Fruit fly (Drosophila melanogaster) whole organism, adult: Measurements from ENCODE around the gene CG43783.
A peak's percentile ranks its signal among the peaks of the same experiment; 100 is the strongest.

Experiments
- CG11617 ChIP-seq: fragments of 200-800 bp; sonication (Bioruptor generic); optimal IDR thresholded peaks from 2 replicates; lab custom pipeline; 2017; ENCODE audit warnings: mild to moderate bottlenecking, missing biosample characterization, missing genetic modification reagents, missing genetic modification characterization
- CG12768 ChIP-seq: fragments of 200-800 bp; sonication (Bioruptor generic); optimal IDR thresholded peaks from 2 replicates; lab custom pipeline; 2017; ENCODE audit warnings: missing biosample characterization, missing genetic modification characterization, mild to moderate bottlenecking, moderate library complexity, missing genetic modification reagents
- CG14711 ChIP-seq: fragments of 200-800 bp; sonication (Bioruptor generic); optimal IDR thresholded peaks from 2 replicates; lab custom pipeline; 2018; ENCODE audit warnings: missing biosample characterization, mild to moderate bottlenecking, missing genetic modification characterization, moderate library complexity
- CG1620 ChIP-seq: fragments of 200-800 bp; sonication (Bioruptor generic); optimal IDR thresholded peaks from 2 replicates; lab custom pipeline; 2016; ENCODE audit warnings: missing biosample characterization, missing genetic modification characterization
- CG33017 ChIP-seq: fragments of 200-800 bp; sonication (Bioruptor generic); optimal IDR thresholded peaks from 2 replicates; lab custom pipeline; 2018; ENCODE audit warnings: missing biosample characterization, mild to moderate bottlenecking, missing genetic modification characterization, moderate library complexity
- CG5204 ChIP-seq: fragments of 200-800 bp; sonication (Bioruptor generic); optimal IDR thresholded peaks from 2 replicates; lab custom pipeline; 2016; ENCODE audit warnings: missing biosample characterization, missing genetic modification characterization
- CG7045 ChIP-seq: fragments of 200-800 bp; sonication (Bioruptor generic); optimal IDR thresholded peaks from 2 replicates; lab custom pipeline; 2017; ENCODE audit warnings: missing biosample characterization, mild to moderate bottlenecking, missing genetic modification characterization
- CG7101 ChIP-seq: fragments of 200-800 bp; sonication (Bioruptor generic); optimal IDR thresholded peaks from 2 replicates; lab custom pipeline; 2018; ENCODE audit warnings: missing biosample characterization, mild to moderate bottlenecking, missing genetic modification characterization, moderate library complexity
- Clk ChIP-seq: fragments of 200-800 bp; sonication (Bioruptor generic); optimal IDR thresholded peaks from 2 replicates; lab custom pipeline; 2017; ENCODE audit warnings: missing biosample characterization, missing genetic modification characterization
- Crg-1 ChIP-seq: fragments of 200-800 bp; sonication (Bioruptor generic); optimal IDR thresholded peaks from 2 replicates; lab custom pipeline; 2016; ENCODE audit warnings: missing biosample characterization, missing genetic modification characterization
- Hr96 ChIP-seq: fragments of 200-800 bp; sonication (Bioruptor generic); optimal IDR thresholded peaks from 2 replicates; lab custom pipeline; 2016; ENCODE audit warnings: missing biosample characterization, missing genetic modification characterization
- Mnt ChIP-seq: fragments of 200-800 bp; sonication (Bioruptor generic); optimal IDR thresholded peaks from 2 replicates; lab custom pipeline; 2016; ENCODE audit warnings: missing biosample characterization, mild to moderate bottlenecking, missing genetic modification characterization
- bab1 ChIP-seq: fragments of 200-800 bp; sonication (Bioruptor generic); optimal IDR thresholded peaks from 3 replicates; lab custom pipeline; 2019; ENCODE audit warnings: missing biosample characterization, mild to moderate bottlenecking, missing genetic modification characterization, moderate library complexity
- cic ChIP-seq: fragments of 200-800 bp; sonication (Bioruptor generic); optimal IDR thresholded peaks from 2 replicates; lab custom pipeline; 2017; ENCODE audit warnings: missing biosample characterization, mild to moderate bottlenecking, missing genetic modification characterization, moderate library complexity
- cnc ChIP-seq, 2 experiments: fragments of >200 bp; optimal IDR thresholded peaks; 2 replicates each; lab custom pipeline; 2017
- kay ChIP-seq: fragments of 200-800 bp; sonication (Bioruptor generic); peaks from one replicate; lab custom pipeline; 2016; ENCODE audit warnings: missing biosample characterization, missing genetic modification characterization, borderline replicate concordance
- ovo ChIP-seq: fragments of 200-800 bp; sonication (Bioruptor generic); optimal IDR thresholded peaks from 2 replicates; lab custom pipeline; 2016; ENCODE audit warnings: missing biosample characterization, missing genetic modification characterization
- pad ChIP-seq: fragments of 200-800 bp; sonication (Bioruptor generic); optimal IDR thresholded peaks from 3 replicates; lab custom pipeline; 2017; ENCODE audit warnings: missing biosample characterization, missing genetic modification characterization, mild to moderate bottlenecking, moderate library complexity, missing genetic modification reagents
- tj ChIP-seq: fragments of 200-800 bp; sonication (Bioruptor generic); optimal IDR thresholded peaks from 3 replicates; lab custom pipeline; 2017; ENCODE audit warnings: missing biosample characterization, mild to moderate bottlenecking, missing genetic modification characterization, moderate library complexity
- toe ChIP-seq: fragments of 200-800 bp; sonication (Bioruptor generic); optimal IDR thresholded peaks from 2 replicates; lab custom pipeline; 2016; ENCODE audit warnings: missing biosample characterization, missing genetic modification characterization

CG43783 gene

DNA sequence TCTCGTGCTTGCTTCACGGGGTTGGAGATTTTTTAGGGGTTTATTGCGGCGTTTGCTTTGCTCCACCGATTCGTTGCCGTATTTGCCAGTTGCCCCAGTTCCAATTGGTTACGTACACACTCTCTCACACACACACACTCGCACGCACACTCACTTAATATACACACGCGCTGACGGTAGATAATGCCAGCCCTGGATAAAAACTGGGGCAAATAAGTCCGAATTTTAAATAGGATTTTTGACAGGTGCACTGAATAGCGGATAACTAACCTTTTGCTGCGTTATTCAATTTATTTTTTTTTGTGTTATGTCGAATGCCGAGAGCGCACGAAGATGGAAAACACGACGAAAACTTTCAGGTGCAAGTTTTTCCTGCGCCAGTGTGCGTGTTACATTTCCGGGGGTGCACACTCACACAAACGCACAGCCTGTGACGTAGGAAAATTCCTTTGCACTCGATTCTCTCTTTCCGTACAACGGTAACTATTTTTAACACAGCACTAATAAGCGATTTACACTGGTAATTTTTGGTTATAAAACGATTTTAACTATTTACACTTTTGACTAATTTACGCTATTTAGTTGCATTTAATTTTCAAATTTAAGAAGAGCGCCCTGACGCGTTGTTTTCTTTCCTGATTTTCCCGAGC is 1.4 kb downstream of the CG43783 start:
- TF ChIP-seq Crg-1 = no peak
- TF ChIP-seq CG7045 = no peak
- no peak for TF ChIP-seq Hr96 (GFP tag; lab: Kevin White, UChicago)
- no peak for TF ChIP-seq CG7101 (tag; lab: Kevin White, UChicago)
- TF ChIP-seq cic (GFP tag; lab: Kevin White, UChicago) = no peak
- no peak for TF ChIP-seq tj

DNA sequence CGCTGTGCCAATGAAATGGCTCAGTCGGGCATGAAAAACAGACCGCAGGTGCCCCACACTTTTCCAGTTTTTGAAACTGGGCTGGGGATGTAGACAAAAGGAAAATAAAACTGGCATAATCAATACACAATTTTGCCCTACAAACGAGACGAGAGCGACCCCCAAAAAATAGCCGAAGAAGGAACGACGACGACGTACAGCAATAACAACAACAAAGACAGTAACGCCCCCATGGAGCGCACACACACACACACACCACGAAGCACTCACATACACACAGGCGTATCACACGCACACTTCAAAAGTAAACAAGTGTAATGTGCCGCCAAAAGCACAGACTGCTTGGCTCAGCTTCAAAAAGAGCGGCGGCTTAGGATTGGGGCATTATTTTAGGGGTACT is 2.6 kb downstream of the CG43783 start:
- TF ChIP-seq CG14711 (tag; lab: Kevin White, UChicago) (no peak), Clk (GFP tag; lab: Kevin White, UChicago) (no peak), kay (no peak), Hr96 (GFP tag; lab: Kevin White, UChicago) (no peak), tj (no peak), cnc (optimal IDR thresholded peaks at IDR 0.05; lab: Kevin White, UChicago) (no peak), ovo (no peak), CG7045 (no peak), pad (GFP tag; lab: Kevin White, UChicago) (no peak)

DNA sequence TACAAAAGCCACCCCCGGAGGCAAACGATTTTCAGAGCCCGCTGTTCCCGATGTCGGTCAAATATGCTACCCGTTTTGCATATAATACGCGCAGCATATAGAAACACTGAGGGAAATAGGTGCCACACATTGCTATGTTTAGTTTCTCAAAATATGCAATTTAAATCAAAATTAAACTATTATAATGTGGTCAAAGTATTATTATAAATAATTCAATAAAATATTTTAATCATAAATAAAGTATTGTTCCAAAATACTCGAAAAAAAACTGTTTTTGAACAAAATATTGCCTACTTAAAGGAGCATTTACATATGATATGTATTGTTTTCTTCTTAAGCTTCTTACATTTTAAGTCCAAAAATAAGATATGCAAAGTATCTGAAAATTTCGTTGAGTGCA is 3.1 kb downstream of the CG43783 start:
- TF ChIP-seq CG33017 (tag; lab: Kevin White, UChicago) (no peak), cnc (optimal IDR thresholded peaks at IDR 0.05; lab: Kevin White, UChicago) (no peak), CG7045 (no peak), Clk (GFP tag; lab: Kevin White, UChicago) (no peak), CG7101 (tag; lab: Kevin White, UChicago) (no peak), Crg-1 (no peak), cic (GFP tag; lab: Kevin White, UChicago) (no peak), ovo (no peak), CG11617 (GFP tag; lab: Kevin White, UChicago) (no peak), bab1 (GFP tag; lab: Kevin White, UChicago) (no peak), kay (no peak), toe (GFP tag; lab: Kevin White, UChicago) (no peak), CG14711 (tag; lab: Kevin White, UChicago) (no peak), CG5204 (no peak), pad (GFP tag; lab: Kevin White, UChicago) (no peak), tj (no peak), Hr96 (GFP tag; lab: Kevin White, UChicago) (no peak), Mnt (GFP tag; lab: Kevin White, UChicago) (no peak)

DNA sequence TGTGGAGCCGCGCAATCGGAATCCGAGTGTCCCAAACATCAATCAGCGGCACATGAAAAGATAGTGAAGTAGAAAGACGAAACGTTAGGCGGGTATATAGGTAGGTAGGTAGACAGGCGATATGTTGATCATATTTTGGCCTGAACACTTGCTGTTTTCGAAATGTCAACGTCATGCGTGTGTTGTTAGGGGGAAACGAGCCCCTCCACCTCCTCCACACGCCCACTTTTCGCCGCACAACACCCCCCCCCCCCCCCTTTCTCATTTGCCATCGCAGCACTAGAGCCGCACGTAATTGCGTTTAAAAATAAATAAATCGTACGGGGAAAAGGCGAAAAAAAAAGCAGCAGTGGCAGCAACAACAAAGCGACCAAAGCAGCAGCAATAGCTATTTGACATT is 4.2 kb downstream of the CG43783 start:
- no peak for TF ChIP-seq CG7045
- TF ChIP-seq Crg-1 = no peak
- no peak for TF ChIP-seq toe (GFP tag; lab: Kevin White, UChicago)
- TF ChIP-seq CG1620 (GFP tag; lab: Kevin White, UChicago) = no peak
- TF ChIP-seq bab1 (GFP tag; lab: Kevin White, UChicago) = no peak
- no peak for TF ChIP-seq CG7101 (tag; lab: Kevin White, UChicago)
- TF ChIP-seq CG14711 (tag; lab: Kevin White, UChicago) = no peak

DNA sequence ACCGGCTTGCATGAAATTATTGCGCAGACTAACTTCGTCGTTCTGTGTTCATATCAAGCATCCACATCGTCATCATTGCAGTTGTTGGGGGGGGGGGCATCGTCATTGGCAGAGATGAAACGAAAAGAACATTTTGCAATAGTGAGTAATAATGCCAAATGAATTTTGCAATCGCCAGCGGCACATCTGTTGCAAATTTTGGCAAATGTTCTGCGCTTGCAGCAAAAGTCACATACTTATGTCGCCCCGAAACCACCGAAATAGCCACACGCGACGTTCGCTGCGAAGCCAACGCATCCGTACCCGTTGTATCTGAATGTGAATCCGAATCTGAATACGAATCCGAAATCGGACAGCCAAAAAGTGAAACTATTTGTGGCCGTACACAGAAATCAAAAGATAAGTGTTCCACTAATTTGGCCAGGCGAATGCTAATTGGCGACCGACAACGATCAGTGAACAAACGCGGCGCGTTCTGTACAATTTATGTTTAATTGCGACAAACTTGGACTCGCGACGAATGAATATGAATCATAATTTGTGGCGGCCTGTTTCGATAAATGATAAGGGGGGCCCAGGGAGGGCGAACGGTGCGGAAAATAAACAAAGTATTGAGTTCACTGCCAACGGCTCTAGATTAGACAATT is 6.1 kb downstream of the CG43783 start:
- no peak for TF ChIP-seq CG1620 (GFP tag; lab: Kevin White, UChicago)
- TF ChIP-seq bab1 (GFP tag; lab: Kevin White, UChicago) = no peak
- TF ChIP-seq tj = no peak
- TF ChIP-seq ovo = no peak

DNA sequence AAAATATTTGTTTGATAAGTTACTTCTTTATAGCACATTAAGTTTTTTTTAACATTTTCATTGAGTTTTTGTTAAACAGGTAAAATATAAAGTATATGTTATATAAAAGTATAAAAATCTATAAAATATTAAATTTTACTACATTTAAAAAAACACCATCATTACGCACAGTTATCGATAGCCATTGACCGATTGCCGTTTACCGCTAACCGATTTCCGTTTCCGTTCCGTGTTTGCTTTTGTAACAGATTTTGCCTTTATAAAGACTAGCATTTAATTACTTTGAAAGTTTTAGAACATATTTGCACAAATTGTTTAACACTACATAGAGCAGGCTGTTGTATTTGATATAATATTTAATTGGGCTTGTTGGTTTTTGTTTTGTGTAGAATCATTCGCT is 14.4 kb downstream of the CG43783 start:
- TF ChIP-seq kay = no peak
- TF ChIP-seq CG1620 (GFP tag; lab: Kevin White, UChicago) = no peak
- TF ChIP-seq Mnt (GFP tag; lab: Kevin White, UChicago) = no peak
- TF ChIP-seq Clk (GFP tag; lab: Kevin White, UChicago) = no peak
- TF ChIP-seq Hr96 (GFP tag; lab: Kevin White, UChicago) = no peak
- no peak for TF ChIP-seq CG33017 (tag; lab: Kevin White, UChicago)
- TF ChIP-seq tj = no peak
- no peak for TF ChIP-seq toe (GFP tag; lab: Kevin White, UChicago)

DNA sequence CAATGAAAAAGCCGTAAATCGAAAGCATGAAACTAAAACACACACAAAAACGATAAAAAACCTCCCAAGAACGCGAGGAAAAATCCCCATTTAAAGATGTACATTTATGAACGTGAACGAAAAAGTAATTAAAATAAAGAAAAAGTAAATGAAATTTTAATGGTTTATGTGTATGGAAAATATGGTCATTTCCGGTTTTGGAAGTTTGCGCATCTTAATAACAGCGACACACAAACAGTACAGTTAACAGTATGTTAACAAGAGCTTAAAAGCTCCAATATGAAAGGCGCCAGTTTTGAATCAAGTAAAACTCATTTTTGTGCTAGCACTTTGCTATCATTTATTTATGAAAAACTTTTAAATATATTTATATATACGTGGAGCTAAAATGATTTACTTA is 22.2 kb downstream of the CG43783 start:
- TF ChIP-seq kay (peak; percentile 86), Clk (GFP tag; lab: Kevin White, UChicago) (no peak), CG11617 (GFP tag; lab: Kevin White, UChicago) (no peak), pad (GFP tag; lab: Kevin White, UChicago) (no peak), bab1 (GFP tag; lab: Kevin White, UChicago) (peak; percentile 60), ovo (no peak)

DNA sequence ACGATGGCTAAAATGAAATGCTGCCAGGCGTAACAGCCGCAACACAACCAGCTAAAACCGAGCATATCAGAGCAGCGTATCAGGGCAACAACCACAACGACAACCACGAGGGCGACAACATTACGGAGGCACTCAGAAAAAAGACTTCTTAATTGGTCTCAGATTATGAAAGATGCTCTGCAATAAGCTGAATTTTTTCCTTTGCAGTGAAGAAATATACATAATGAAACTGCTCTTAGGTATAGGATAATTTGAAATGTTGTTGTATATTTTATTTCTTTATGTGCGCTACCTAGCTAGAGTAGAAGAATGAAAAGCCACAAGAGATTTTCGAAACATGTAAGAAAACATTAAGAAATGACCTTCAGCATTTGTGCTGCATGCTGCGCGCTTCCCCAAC is 24.5 kb downstream of the CG43783 start:
- no peak for TF ChIP-seq CG12768
- TF ChIP-seq CG7045 = no peak
